Worm (Caenorhabditis elegans) whole organism, mixed stage, embryonic: ENCODE data around the gene C27C12.3.

ENCODE experiments used
- M03D4.4 ChIP-seq: sonication (generic microtip); optimal IDR thresholded peaks from 2 replicates; lab custom pipeline; 2017; ENCODE audit warnings: mild to moderate bottlenecking, missing genetic modification characterization, missing compliant biosample characterization
- bed-3 ChIP-seq: fragments of 200-800 bp; sonication (Bioruptor generic); optimal IDR thresholded peaks from 3 replicates; lab custom pipeline; 2018; ENCODE audit warnings: mild to moderate bottlenecking, missing genetic modification characterization, moderate library complexity, missing compliant biosample characterization
- blmp-1 ChIP-seq: fragments of 150-350 bp; optimal IDR thresholded peaks from 2 replicates; lab custom pipeline; 2014; ENCODE audit warnings: missing biosample characterization, missing genetic modification characterization
- ceh-39 ChIP-seq: fragments of 150-350 bp; optimal IDR thresholded peaks from 2 replicates; lab custom pipeline; 2014; ENCODE audit warnings: missing biosample characterization, missing genetic modification characterization
- ceh-43 ChIP-seq: fragments of 200-800 bp; sonication (Bioruptor generic); optimal IDR thresholded peaks from 2 replicates; lab custom pipeline; 2018; ENCODE audit warnings: mild to moderate bottlenecking, missing genetic modification characterization, moderate library complexity, missing compliant biosample characterization
- ceh-83 ChIP-seq: fragments of 200-800 bp; sonication (Bioruptor generic); optimal IDR thresholded peaks from 2 replicates; lab custom pipeline; 2018; ENCODE audit warnings: mild to moderate bottlenecking, missing genetic modification characterization, missing compliant biosample characterization
- ces-1 ChIP-seq: fragments of 150-350 bp; optimal IDR thresholded peaks from 2 replicates; lab custom pipeline; 2014; ENCODE audit warnings: missing biosample characterization, missing genetic modification reagents, missing genetic modification characterization
- cnd-1 ChIP-seq: fragments of 200-800 bp; sonication (Bioruptor generic); optimal IDR thresholded peaks from 2 replicates; lab custom pipeline; 2018; ENCODE audit warnings: mild to moderate bottlenecking, missing genetic modification characterization, missing compliant biosample characterization
- drap-1 ChIP-seq: fragments of 200-800 bp; sonication (Bioruptor generic); optimal IDR thresholded peaks from 3 replicates; lab custom pipeline; 2018; ENCODE audit warnings: mild to moderate bottlenecking, missing genetic modification characterization, missing compliant biosample characterization
- elt-1 ChIP-seq: sonication (generic microtip); optimal IDR thresholded peaks from 2 replicates; lab custom pipeline; 2017; ENCODE audit warnings: missing genetic modification characterization, mild to moderate bottlenecking, missing compliant biosample characterization, antibody characterized with exemption, moderate library complexity, borderline replicate concordance; ENCODE audit not compliant: insufficient read depth
- elt-3 ChIP-seq: fragments of 150-350 bp; optimal IDR thresholded peaks from 2 replicates; lab custom pipeline; 2014; ENCODE audit warnings: missing biosample characterization, missing genetic modification characterization
- flh-1 ChIP-seq: fragments of 200-800 bp; sonication (Bioruptor generic); optimal IDR thresholded peaks from 2 replicates; lab custom pipeline; 2018; ENCODE audit warnings: mild to moderate bottlenecking, missing genetic modification characterization, moderate library complexity, missing compliant biosample characterization
- ham-2 ChIP-seq: fragments of 200-800 bp; sonication (Bioruptor generic); optimal IDR thresholded peaks from 2 replicates; lab custom pipeline; 2018; ENCODE audit warnings: mild to moderate bottlenecking, missing genetic modification characterization, missing compliant biosample characterization
- hlh-1 ChIP-seq: fragments of 150-350 bp; optimal IDR thresholded peaks from 2 replicates; lab custom pipeline; 2014; ENCODE audit warnings: missing biosample characterization, missing genetic modification reagents, missing genetic modification characterization
- lin-13 ChIP-seq: fragments of 150-350 bp; optimal IDR thresholded peaks from 2 replicates; lab custom pipeline; 2014; ENCODE audit warnings: missing biosample characterization, missing genetic modification characterization
- lin-32 ChIP-seq: fragments of 200-800 bp; sonication (Bioruptor generic); optimal IDR thresholded peaks from 2 replicates; lab custom pipeline; 2018; ENCODE audit warnings: mild to moderate bottlenecking, missing genetic modification characterization, missing compliant biosample characterization
- lsy-2 ChIP-seq: fragments of 150-350 bp; optimal IDR thresholded peaks from 2 replicates; lab custom pipeline; 2014; ENCODE audit warnings: missing biosample characterization, missing genetic modification characterization
- mab-5 ChIP-seq: fragments of 150-350 bp; optimal IDR thresholded peaks from 2 replicates; lab custom pipeline; 2014; ENCODE audit warnings: missing biosample characterization, missing genetic modification characterization
- mep-1 ChIP-seq: fragments of 150-350 bp; optimal IDR thresholded peaks from 2 replicates; lab custom pipeline; 2017; ENCODE audit warnings: missing biosample characterization, missing genetic modification reagents, missing genetic modification characterization, inconsistent platforms
- mls-2 ChIP-seq: sonication (generic microtip); optimal IDR thresholded peaks from 2 replicates; lab custom pipeline; 2016; ENCODE audit warnings: mild to moderate bottlenecking, missing genetic modification characterization, moderate library complexity, missing compliant biosample characterization
- nhr-12 ChIP-seq: fragments of 150-350 bp; optimal IDR thresholded peaks from 2 replicates; lab custom pipeline; 2014; ENCODE audit warnings: missing biosample characterization, missing genetic modification characterization
- nhr-2 ChIP-seq: fragments of 150-350 bp; optimal IDR thresholded peaks from 2 replicates; lab custom pipeline; 2014; ENCODE audit warnings: missing biosample characterization, missing genetic modification characterization
- nhr-237 ChIP-seq: fragments of 150-350 bp; optimal IDR thresholded peaks from 2 replicates; lab custom pipeline; 2014; ENCODE audit warnings: missing biosample characterization, missing genetic modification characterization
- nhr-28 ChIP-seq: fragments of 150-350 bp; optimal IDR thresholded peaks from 2 replicates; lab custom pipeline; 2014; ENCODE audit warnings: missing biosample characterization, missing genetic modification characterization
- nhr-76 ChIP-seq: sonication (generic microtip); optimal IDR thresholded peaks from 2 replicates; lab custom pipeline; 2017; ENCODE audit warnings: missing biosample characterization, missing genetic modification characterization
- pha-4 ChIP-seq: fragments of 150-350 bp; optimal IDR thresholded peaks from 2 replicates; lab custom pipeline; 2018; ENCODE audit warnings: missing biosample characterization, missing genetic modification reagents, missing genetic modification characterization
- sem-2 ChIP-seq: fragments of 200-800 bp; sonication (Bioruptor generic); optimal IDR thresholded peaks from 2 replicates; lab custom pipeline; 2018; ENCODE audit warnings: mild to moderate bottlenecking, missing genetic modification characterization, missing compliant biosample characterization
- snpc-4 ChIP-seq: fragments of 150-350 bp; optimal IDR thresholded peaks from 2 replicates; lab custom pipeline; 2014; ENCODE audit warnings: missing biosample characterization, missing genetic modification characterization
- sptf-1 ChIP-seq: sonication (generic microtip); optimal IDR thresholded peaks from 2 replicates; lab custom pipeline; 2017; ENCODE audit warnings: mild to moderate bottlenecking, missing genetic modification characterization, moderate library complexity, missing compliant biosample characterization
- tbx-8 ChIP-seq: fragments of 200-800 bp; sonication (Bioruptor generic); optimal IDR thresholded peaks from 2 replicates; lab custom pipeline; 2018; ENCODE audit warnings: mild to moderate bottlenecking, missing genetic modification characterization, moderate library complexity, missing compliant biosample characterization
- unc-120 ChIP-seq: sonication (generic microtip); optimal IDR thresholded peaks from 2 replicates; lab custom pipeline; 2017; ENCODE audit warnings: missing genetic modification characterization, missing compliant biosample characterization; ENCODE audit not compliant: poor library complexity, severe bottlenecking
- unc-39 ChIP-seq: fragments of 150-350 bp; optimal IDR thresholded peaks from 2 replicates; lab custom pipeline; 2014; ENCODE audit warnings: missing biosample characterization, missing genetic modification characterization
- unc-62 ChIP-seq: fragments of 150-350 bp; optimal IDR thresholded peaks from 2 replicates; lab custom pipeline; 2014; ENCODE audit warnings: missing biosample characterization, missing genetic modification reagents, missing genetic modification characterization
- zip-8 ChIP-seq: fragments of 150-350 bp; optimal IDR thresholded peaks from 2 replicates; lab custom pipeline; 2014; ENCODE audit warnings: missing biosample characterization, missing genetic modification characterization
- ztf-11 ChIP-seq: fragments of 150-350 bp; optimal IDR thresholded peaks from 2 replicates; lab custom pipeline; 2014; ENCODE audit warnings: missing biosample characterization, missing genetic modification characterization

C27C12.3 gene

ce11 chrX:14844481-14844880 lies 21.2 kb downstream of the C27C12.3 start:
- no peak for TF ChIP-seq zip-8 (tag; lab: Kevin White, UChicago)
- TF ChIP-seq drap-1 = no peak
- TF ChIP-seq mls-2 (tag; lab: Kevin White, UChicago) = no peak
- no peak for TF ChIP-seq M03D4.4 (tag; lab: Kevin White, UChicago)
- TF ChIP-seq elt-1 (tag; lab: Kevin White, UChicago) = no peak

- no peak for TF ChIP-seq ceh-83 (GFP tag; lab: Kevin White, UChicago)
- no peak for TF ChIP-seq lin-13 (tag; lab: Kevin White, UChicago)
These were observed 22.7 kb downstream of the C27C12.3 start for ce11 chrX:14842846-14843369.

ce11 chrX:14841030-14841429 lies 24.6 kb downstream of the C27C12.3 start:
- TF ChIP-seq unc-62 (GFP tag; lab: Kevin White, UChicago) (peak; percentile 91), ces-1 (GFP tag; lab: Kevin White, UChicago) (peak; percentile 90), sem-2 (GFP tag; lab: Kevin White, UChicago) (no peak), ham-2 (GFP tag; lab: Kevin White, UChicago) (no peak), unc-120 (tag; lab: Kevin White, UChicago) (peak; percentile 78), cnd-1 (tag; lab: Kevin White, UChicago) (peak; percentile 30), snpc-4 (tag; lab: Kevin White, UChicago) (no peak), bed-3 (GFP tag; lab: Kevin White, UChicago) (no peak), ztf-11 (tag; lab: Kevin White, UChicago) (no peak), unc-39 (tag; lab: Kevin White, UChicago) (no peak), elt-3 (tag; lab: Kevin White, UChicago) (no peak), M03D4.4 (tag; lab: Kevin White, UChicago) (no peak), ceh-43 (no peak), ceh-83 (GFP tag; lab: Kevin White, UChicago) (no peak), nhr-12 (tag; lab: Kevin White, UChicago) (no peak), ceh-39 (tag; lab: Kevin White, UChicago) (peak; percentile 88), lin-13 (tag; lab: Kevin White, UChicago) (no peak), elt-1 (tag; lab: Kevin White, UChicago) (no peak), mab-5 (tag; lab: Kevin White, UChicago) (peak; percentile 66), lsy-2 (tag; lab: Kevin White, UChicago) (peak; percentile 59), lin-32 (GFP tag; lab: Kevin White, UChicago) (no peak), mls-2 (tag; lab: Kevin White, UChicago) (no peak), nhr-2 (tag; lab: Kevin White, UChicago) (no peak), hlh-1 (tag; lab: Kevin White, UChicago) (peak; percentile 61), nhr-76 (tag; lab: Kevin White, UChicago) (no peak), zip-8 (tag; lab: Kevin White, UChicago) (no peak), sptf-1 (tag; lab: Kevin White, UChicago) (no peak), flh-1 (GFP tag; lab: Kevin White, UChicago) (no peak), nhr-28 (no peak), nhr-237 (peak; percentile 86), tbx-8 (GFP tag; lab: Kevin White, UChicago) (no peak), blmp-1 (no peak), drap-1 (peak; percentile 16), pha-4 (tag; lab: Kevin White, UChicago) (peak; percentile 86), mep-1 (tag; lab: Kevin White, UChicago) (peak; percentile 91)

- TF ChIP-seq ces-1 (GFP tag; lab: Kevin White, UChicago) (peak; percentile 79), pha-4 (tag; lab: Kevin White, UChicago) (no peak)
These were observed 27.3 kb downstream of the C27C12.3 start for ce11 chrX:14838339-14838738.
